Worm (Caenorhabditis elegans): ENCODE data around the gene wrt-10.

Gene wrt-10

DNA sequence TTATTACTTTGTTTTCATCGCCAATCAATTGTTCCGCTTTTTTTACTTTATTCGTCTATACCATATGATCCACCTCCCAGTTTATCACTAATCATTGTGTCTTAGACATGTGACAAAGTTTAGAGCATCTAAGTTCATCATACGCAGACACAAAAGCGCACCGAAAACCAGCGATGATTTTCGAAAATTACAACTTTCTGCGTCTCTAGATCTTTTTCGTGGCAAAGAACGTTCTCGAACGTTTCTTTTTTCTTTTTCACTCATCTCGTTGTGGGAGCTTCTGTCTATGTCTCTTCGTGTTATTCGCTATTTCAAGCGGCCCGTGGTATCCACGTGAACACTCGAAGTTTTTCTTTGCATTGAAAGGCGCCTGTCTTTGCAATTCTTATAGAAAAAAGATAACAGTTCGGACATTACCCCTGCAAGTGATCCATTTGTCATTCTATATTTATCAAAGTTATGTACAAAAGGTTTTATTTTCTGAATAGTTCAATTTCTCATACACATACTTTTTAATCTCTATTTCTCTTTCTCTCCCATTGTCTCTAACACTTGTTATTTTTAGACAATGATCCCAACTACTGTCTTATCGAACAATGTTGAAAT is 5.2 kb downstream of the wrt-10 start, which contains the start of gene ZK1290.5 (continued):
- TF ChIP-seq nhr-11 (tag; optimal IDR thresholded peaks at IDR 0.05) (peak; percentile 39), sptf-1 (tag; optimal IDR thresholded peaks at IDR 0.05) (no peak), ceh-90 (tag; optimal IDR thresholded peaks at IDR 0.05) (no peak), fkh-8 (tag; optimal IDR thresholded peaks at IDR 0.05) (peak; percentile 87), ces-1 (GFP tag; optimal IDR thresholded peaks at IDR 0.05) (no peak), unc-86 (tag; optimal IDR thresholded peaks at IDR 0.05) (no peak), isw-1 (GFP tag; IDR thresholded peaks at IDR 0.05) (peak; percentile 20; the same call in 1 of the 2 replicates), ama-1 (optimal IDR thresholded peaks at IDR 0.05) (no peak), pax-3 (tag; optimal IDR thresholded peaks at IDR 0.05) (peak; percentile 58), elt-3 (tag; optimal IDR thresholded peaks at IDR 0.05) (peak in 4 of 6 experiments; percentile 9 to 89 (median 72)), Y116A8C.19 (tag; optimal IDR thresholded peaks at IDR 0.05; ENCODE audit: borderline replicate concordance) (no peak), rnt-1 (tag; optimal IDR thresholded peaks at IDR 0.05) (peak; percentile 75), unc-30 (tag; optimal IDR thresholded peaks at IDR 0.05) (no peak), aly-2 (tag; optimal IDR thresholded peaks at IDR 0.05) (no peak), unc-62 (GFP tag; optimal IDR thresholded peaks at IDR 0.05) (no peak), dsc-1 (tag; optimal IDR thresholded peaks at IDR 0.05) (peak; percentile 75), C34B4.2 (tag; optimal IDR thresholded peaks at IDR 0.05) (no peak), nhr-20 (tag; optimal IDR thresholded peaks at IDR 0.05) (peak; percentile 97), ceh-8 (GFP tag; optimal IDR thresholded peaks at IDR 0.05) (peak; percentile 7), lin-13 (GFP tag; optimal IDR thresholded peaks at IDR 0.05) (peak; percentile 54), pag-3 (tag; optimal IDR thresholded peaks at IDR 0.05; ENCODE audit: borderline replicate concordance, insufficient read depth) (no peak), skn-1 (tag; optimal IDR thresholded peaks at IDR 0.05) (peak; percentile 83), irx-1 (tag; optimal IDR thresholded peaks at IDR 0.05) (peak; percentile 80), ztf-11 (tag; optimal IDR thresholded peaks at IDR 0.05) (no peak), egl-13 (tag; optimal IDR thresholded peaks at IDR 0.05) (no peak), aha-1 (tag; optimal IDR thresholded peaks at IDR 0.05) (no peak), xbp-1 (tag; optimal IDR thresholded peaks at IDR 0.05) (peak; percentile 76), blmp-1 (tag; optimal IDR thresholded peaks at IDR 0.05) (peak; percentile 84), C04F5.9 (tag; optimal IDR thresholded peaks at IDR 0.05) (no peak), ztf-4 (tag; optimal IDR thresholded peaks at IDR 0.05) (peak; percentile 77), alr-1 (tag; optimal IDR thresholded peaks at IDR 0.05; ENCODE audit: borderline replicate concordance) (no peak), jun-1 (tag; optimal IDR thresholded peaks at IDR 0.05) (peak; percentile 62), efl-1 (optimal IDR thresholded peaks at IDR 0.05) (peak; percentile 71 to 76), efl-1 (GFP tag; optimal IDR thresholded peaks at IDR 0.05 in 1 of 2) (peak; percentile 46 to 94), unc-98 (GFP tag; IDR thresholded peaks at IDR 0.05) (peak; percentile 47; the same call in 1 of the 2 replicates), nhr-12 (tag; optimal IDR thresholded peaks at IDR 0.05) (no peak), zag-1 (tag; optimal IDR thresholded peaks at IDR 0.05) (no peak), fkh-10 (GFP tag; optimal IDR thresholded peaks at IDR 0.05) (peak; percentile 9)

ce11 chrII:7528210-7528609 is 6.2 kb downstream of the wrt-10 start:
- TF ChIP-seq lir-3 (tag; optimal IDR thresholded peaks at IDR 0.05; ENCODE audit: poor library complexity) (peak; percentile 31), fos-1 (tag; optimal IDR thresholded peaks at IDR 0.05) (no peak), tbx-2 (tag; optimal IDR thresholded peaks at IDR 0.05) (peak; percentile 64), efl-1 (optimal IDR thresholded peaks at IDR 0.05) (peak in 1 of 2 experiments; percentile 8), efl-1 (GFP tag; optimal IDR thresholded peaks at IDR 0.05 in 1 of 2) (peak in 1 of 2 experiments; percentile 91), egl-13 (tag; optimal IDR thresholded peaks at IDR 0.05) (no peak), dsc-1 (tag; optimal IDR thresholded peaks at IDR 0.05) (no peak), unc-62 (GFP tag; optimal IDR thresholded peaks at IDR 0.05) (no peak), ceh-82 (tag; optimal IDR thresholded peaks at IDR 0.05) (no peak), pqm-1 (tag; optimal IDR thresholded peaks at IDR 0.05) (no peak), mab-9 (GFP tag; IDR thresholded peaks at IDR 0.05) (no peak), elt-3 (tag; optimal IDR thresholded peaks at IDR 0.05) (peak in 2 of 6 experiments; percentile 92 to 95), fkh-10 (GFP tag; optimal IDR thresholded peaks at IDR 0.05) (no peak), nhr-237 (tag; optimal IDR thresholded peaks at IDR 0.05) (no peak), skn-1 (tag; optimal IDR thresholded peaks at IDR 0.05) (no peak), mep-1 (tag; optimal IDR thresholded peaks at IDR 0.05) (peak; percentile 23), nhr-71 (tag; optimal IDR thresholded peaks at IDR 0.05) (peak; percentile 86), irx-1 (tag; optimal IDR thresholded peaks at IDR 0.05) (no peak), sox-4 (tag; optimal IDR thresholded peaks at IDR 0.05) (no peak), ama-1 (optimal IDR thresholded peaks at IDR 0.05) (no peak), lin-15B (tag; optimal IDR thresholded peaks at IDR 0.05) (no peak), pax-3 (tag; optimal IDR thresholded peaks at IDR 0.05) (peak; percentile 48), mdl-1 (tag; optimal IDR thresholded peaks at IDR 0.05) (peak in 1 of 2 experiments; percentile 90), sptf-1 (tag; optimal IDR thresholded peaks at IDR 0.05) (no peak), vab-15 (tag; optimal IDR thresholded peaks at IDR 0.05) (peak; percentile 29), xbp-1 (tag; optimal IDR thresholded peaks at IDR 0.05) (no peak), ceh-8 (GFP tag; optimal IDR thresholded peaks at IDR 0.05) (no peak), ztf-11 (tag; optimal IDR thresholded peaks at IDR 0.05) (no peak)
